Worm (Caenorhabditis elegans) whole organism, midembryonic: ENCODE data around the gene C15C8.7.

ENCODE experiments used
- cog-1 ChIP-seq: sonication (generic microtip); optimal IDR thresholded peaks from 2 replicates; lab custom pipeline; 2016; ENCODE audit warnings: missing genetic modification characterization, missing compliant biosample characterization
- flt-1 ChIP-seq: fragments of 200-800 bp; sonication (Bioruptor generic); IDR thresholded peaks from 2 replicates; pipeline ENCODE4 v1.3.6; 2022; ENCODE audit warnings: missing genetic modification characterization, missing compliant biosample characterization
- klf-2 ChIP-seq: fragments of 200-800 bp; sonication (Bioruptor generic); conservative IDR thresholded peaks from 2 replicates; pipeline ENCODE4 v1.3.6; 2022; ENCODE audit warnings: missing genetic modification reagents, missing genetic modification characterization, missing compliant biosample characterization
- tab-1 ChIP-seq: fragments of 200-800 bp; sonication (Bioruptor generic); IDR thresholded peaks from 2 replicates; pipeline ENCODE4 v1.3.6; 2022; ENCODE audit warnings: missing genetic modification characterization, missing compliant biosample characterization
- ztf-29 ChIP-seq: fragments of 200-800 bp; sonication (Bioruptor generic); IDR thresholded peaks from 2 replicates; pipeline ENCODE4 v1.3.6; 2022; ENCODE audit warnings: missing genetic modification reagents, missing genetic modification characterization, missing compliant biosample characterization

- TF ChIP-seq flt-1 (GFP tag; lab: Robert Waterston, UW) (no peak), ztf-29 (GFP tag; lab: Robert Waterston, UW) (no peak), cog-1 (tag; lab: Kevin White, UChicago) (no peak), klf-2 (GFP tag; lab: Robert Waterston, UW) (no peak), tab-1 (GFP tag; lab: Robert Waterston, UW) (no peak)
Measured at ce11 chrV:12714120-12714519, 30.7 kb downstream of the C15C8.7 start, which contains the start of gene R11D1.4.
